Fruit fly (Drosophila melanogaster): ENCODE data around the gene CG6865.
A peak's percentile ranks its signal among the peaks of the same experiment; 100 is the strongest.

Gene CG6865

dm6 chr3L:18848436-18848835, 15.0 kb upstream of the CG6865 start (continued):
- TF ChIP-seq CG4707 (GFP tag; optimal IDR thresholded peaks at IDR 0.05) (peak; percentile 66), kni (GFP tag; optimal IDR thresholded peaks at IDR 0.05) (no peak), crol (GFP tag; IDR thresholded peaks at IDR 0.05) (no peak), CG15073 (GFP tag; optimal IDR thresholded peaks at IDR 0.05) (no peak), zfh1 (GFP tag; IDR thresholded peaks at IDR 0.05) (no peak; the same call in 2 of the 3 replicates), CG4360 (GFP tag; IDR thresholded peaks at IDR 0.05) (0 out of 2 replicates have a peak, but pooled peaks have one; percentile 23), CG9437 (GFP tag; optimal IDR thresholded peaks at IDR 0.05) (peak; percentile 52), tna (GFP tag; IDR thresholded peaks at IDR 0.05; ENCODE audit: partially characterized antibody) (no peak), CG10565 (GFP tag; optimal IDR thresholded peaks at IDR 0.05) (no peak), Usf (GFP tag; optimal IDR thresholded peaks at IDR 0.05) (no peak), Doc3 (GFP tag; IDR thresholded peaks at IDR 0.05; ENCODE audit: partially characterized antibody) (no peak), CG14667 (GFP tag; IDR thresholded peaks at IDR 0.05) (no peak), CG9932 (GFP tag; IDR thresholded peaks at IDR 0.05) (no peak), unc-4 (GFP tag; IDR thresholded peaks at IDR 0.05; ENCODE audit: partially characterized antibody) (no peak), CG11093 (GFP tag; IDR thresholded peaks at IDR 0.05) (no peak; the same call in 2 of the 3 replicates), CG7987 (GFP tag; optimal IDR thresholded peaks at IDR 0.05) (no peak), H2.0 (GFP tag; IDR thresholded peaks at IDR 0.05) (no peak; the same call in 1 of the 2 replicates), CG8765 (GFP tag; IDR thresholded peaks at IDR 0.05) (no peak), NfI (GFP tag; optimal IDR thresholded peaks at IDR 0.05) (no peak), bab2 (GFP tag; optimal IDR thresholded peaks at IDR 0.05) (peak; percentile 50), CG9215 (GFP tag; IDR thresholded peaks at IDR 0.05) (no peak), CG1024 (GFP tag; IDR thresholded peaks at IDR 0.05) (no peak; the same call in 1 of the 2 replicates), slou (GFP tag; optimal IDR thresholded peaks at IDR 0.05) (peak; percentile 34), gce (GFP tag; IDR thresholded peaks at IDR 0.05) (no peak), CG2678 (tag; optimal IDR thresholded peaks at IDR 0.05) (no peak), Hey (tag; optimal IDR thresholded peaks at IDR 0.05) (no peak), Atf3 (GFP tag; optimal IDR thresholded peaks at IDR 0.05) (no peak), Dfd (GFP tag; optimal IDR thresholded peaks at IDR 0.05) (no peak), vvl (GFP tag; IDR thresholded peaks at IDR 0.05) (peak; percentile 82; the same call in 1 of the 2 replicates), CG11560 (tag; IDR thresholded peaks at IDR 0.05) (no peak), CG13424 (tag; optimal IDR thresholded peaks at IDR 0.05) (peak; percentile 79), CG10654 (GFP tag; optimal IDR thresholded peaks at IDR 0.05) (peak; percentile 50), corto (GFP tag; optimal IDR thresholded peaks at IDR 0.05) (no peak), Chrac-16 (GFP tag; optimal IDR thresholded peaks at IDR 0.05) (peak; percentile 67), CG3995 (GFP tag; optimal IDR thresholded peaks at IDR 0.05) (peak; percentile 66), Hsf (GFP tag; optimal IDR thresholded peaks at IDR 0.05) (peak; percentile 80), CkIIα-i1 (GFP tag; IDR thresholded peaks at IDR 0.05) (no peak), gsb-n (tag; optimal IDR thresholded peaks at IDR 0.05) (peak; percentile 5), lmd (GFP tag; IDR thresholded peaks at IDR 0.05) (no peak), ara (GFP tag; IDR thresholded peaks at IDR 0.05) (no peak), crc (GFP tag; optimal IDR thresholded peaks at IDR 0.05) (peak; percentile 22), sens-2 (GFP tag; IDR thresholded peaks at IDR 0.05) (no peak), tap (tag; optimal IDR thresholded peaks at IDR 0.05) (peak; percentile 30), nau (GFP tag; optimal IDR thresholded peaks at IDR 0.05) (no peak), Med (GFP tag) (no peak), mld (GFP tag; IDR thresholded peaks at IDR 0.05; ENCODE audit: partially characterized antibody) (no peak), CG13775 (GFP tag; optimal IDR thresholded peaks at IDR 0.05) (peak; percentile 72), BtbVII (GFP tag; optimal IDR thresholded peaks at IDR 0.05) (peak; percentile 65), CG10959 (GFP tag; IDR thresholded peaks at IDR 0.05) (no peak; the same call in 1 of the 2 replicates), cwo (GFP tag; optimal IDR thresholded peaks at IDR 0.05) (no peak), ac (GFP tag; optimal IDR thresholded peaks at IDR 0.05) (peak; percentile 22), klu (GFP tag; IDR thresholded peaks at IDR 0.05) (no peak)
